In the genomic region with DNA sequence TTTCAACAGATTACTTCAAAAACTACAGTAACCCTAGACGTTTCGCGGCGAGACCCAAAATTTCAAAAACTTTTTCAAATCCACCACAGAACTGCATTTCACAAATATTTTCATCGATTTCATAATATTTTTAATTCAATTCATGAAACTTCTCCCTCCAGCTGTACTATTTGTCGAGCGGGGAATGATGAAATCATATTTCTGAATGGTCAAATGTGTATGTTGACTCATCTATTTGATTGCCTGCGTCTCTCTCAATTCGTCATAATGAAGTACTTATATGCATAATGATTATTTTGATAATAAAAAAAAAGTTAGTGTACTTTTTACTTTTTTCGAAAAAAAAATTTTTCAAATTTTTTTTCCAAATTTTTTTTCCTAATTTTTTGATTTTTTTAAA, we compare ENCODE assay signal across 1 worm cellular context.
TF ChIP-seq lines count a peak whose summit lies in the region.

No protein-coding gene starts in this region.

TF ChIP-seq in whole organism, L4 larva, 104 proteins besides CTCF, POLR2A, EP300 and RAD21 (continued from another document):
- TF ChIP-seq mdt-29 (GFP tag; IDR thresholded peaks at IDR 0.05; lab: Robert Waterston, UW) (no peak), saeg-2 (GFP tag; IDR thresholded peaks at IDR 0.05; lab: Robert Waterston, UW) (no peak), ZK546.5 (tag; optimal IDR thresholded peaks at IDR 0.05; lab: Kevin White, UChicago) (no peak), ceh-82 (tag; optimal IDR thresholded peaks at IDR 0.05; lab: Kevin White, UChicago) (no peak)
